Fruit fly (Drosophila melanogaster) S2 (cell line): ENCODE results near the gene CG6686.

Source experiments
- CG8478 ChIP-seq: fragments of >200 bp; optimal IDR thresholded peaks from 2 replicates; lab custom pipeline; 2018
- CTCF ChIP-seq, 2 experiments: fragments of >200 bp; optimal IDR thresholded peaks; 2 replicates each; lab custom pipeline; 2018

- TF ChIP-seq CTCF (optimal IDR thresholded peaks at IDR 0.05; lab: Kevin White, UChicago): no peak
- no peak for TF ChIP-seq CG8478 (lab: Kevin White, UChicago)
Measured at dm6 chr2L:12033890-12034289, 46.1 kb upstream of the CG6686 start, which contains the start of gene CG18788.
